Worm (Caenorhabditis elegans) whole organism, L3 larva: ENCODE data around the gene C12D5.9.

Experiments used
- ama-1 ChIP-seq: fragments of 150-350 bp; optimal IDR thresholded peaks from 2 replicates; lab custom pipeline; 2018
- ceh-82 ChIP-seq: fragments of 150-350 bp; optimal IDR thresholded peaks from 2 replicates; lab custom pipeline; 2014; ENCODE audit warnings: missing biosample characterization, missing genetic modification characterization
- pha-4 ChIP-seq: fragments of 150-350 bp; optimal IDR thresholded peaks from 2 replicates; lab custom pipeline; 2014; ENCODE audit warnings: missing biosample characterization, missing genetic modification reagents, missing genetic modification characterization

- TF ChIP-seq pha-4, result no peak
- TF ChIP-seq ceh-82, result no peak
- no peak for TF ChIP-seq ama-1 (lab: Kevin White, UChicago)
Observed at ce11 chrV:7667940-7668339, 21.8 kb downstream of the C12D5.9 start, which contains the start of gene C12D5.5.
